Worm (Caenorhabditis elegans): ENCODE results near the gene istr-1.

The istr-1 gene

DNA sequence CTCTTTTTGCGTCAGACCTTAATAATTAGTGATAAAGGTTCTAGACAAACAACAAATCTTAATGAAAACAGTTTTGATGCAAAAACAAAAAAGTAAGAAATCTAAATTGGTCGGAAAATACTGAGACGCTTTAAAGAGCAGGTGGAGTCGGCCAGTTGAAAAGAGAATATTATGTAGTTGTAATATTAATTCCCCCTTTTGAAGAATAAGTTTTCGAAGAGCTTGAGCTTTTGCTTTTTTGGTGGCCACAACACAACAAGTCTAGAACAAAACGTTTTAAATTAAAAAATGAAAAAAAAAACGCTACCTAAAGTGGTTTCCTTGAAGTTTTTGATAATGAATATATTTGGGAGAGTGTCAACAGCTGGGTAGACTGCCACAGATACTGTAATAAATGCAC, 18.8 kb downstream of the istr-1 start, which contains the start of gene str-178:
TSS of gene str-178 (minus strand) at position 101 of the 400 bp plus-strand sequence.
- TF ChIP-seq eor-1 (tag; optimal IDR thresholded peaks at IDR 0.05) (no peak), unc-62 (GFP tag; optimal IDR thresholded peaks at IDR 0.05) (no peak), aly-2 (tag; optimal IDR thresholded peaks at IDR 0.05) (no peak), ceh-9 (tag; optimal IDR thresholded peaks at IDR 0.05) (no peak)

DNA sequence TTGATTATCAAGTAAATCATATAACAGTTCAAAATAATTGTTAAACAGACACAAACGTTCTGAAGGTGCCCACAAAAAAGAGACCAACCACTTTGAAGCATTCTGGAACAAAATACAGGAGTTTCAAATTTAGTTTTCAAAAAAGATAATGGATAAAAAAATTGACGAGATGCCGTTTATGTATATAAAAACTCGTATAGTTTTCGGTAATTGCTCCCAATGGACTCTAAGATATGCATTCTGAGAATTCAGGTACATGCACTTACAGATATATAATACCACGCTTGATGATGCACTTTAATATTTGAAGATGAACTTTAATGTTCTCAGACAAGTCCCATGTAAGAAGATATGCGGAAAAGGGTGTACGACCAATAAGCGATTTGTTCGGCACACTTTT, 21.0 kb downstream of the istr-1 start, which contains the start of gene str-181:
TSS of gene str-181 (minus strand) at position 101 of the 400 bp plus-strand sequence.
- no peak for TF ChIP-seq fos-1 (tag; optimal IDR thresholded peaks at IDR 0.05)

DNA sequence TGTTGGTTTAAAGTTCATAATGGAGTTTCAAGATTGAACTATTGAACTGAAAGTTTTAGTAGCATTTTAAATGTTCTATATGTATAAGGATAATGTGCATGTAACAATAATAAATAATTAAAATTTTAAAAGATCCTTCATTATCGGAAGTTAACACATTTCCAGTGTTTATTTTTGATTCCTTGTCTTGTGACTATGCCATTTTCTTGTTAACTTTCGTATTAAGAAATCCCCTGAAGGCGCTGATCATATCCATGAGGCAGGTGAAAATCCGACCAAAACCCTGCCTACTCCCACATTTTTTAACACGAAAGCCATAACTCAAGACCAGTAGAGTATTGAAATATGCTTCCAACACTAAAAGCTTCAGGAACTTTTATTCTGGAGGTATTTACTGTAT, 22.1 kb downstream of the istr-1 start, which contains the start of gene R11D1.7:
TSS of gene R11D1.7 (plus strand) at position 301 of the 400 bp plus-strand sequence.
- TF ChIP-seq unc-39 (tag; optimal IDR thresholded peaks at IDR 0.05) = no peak

DNA sequence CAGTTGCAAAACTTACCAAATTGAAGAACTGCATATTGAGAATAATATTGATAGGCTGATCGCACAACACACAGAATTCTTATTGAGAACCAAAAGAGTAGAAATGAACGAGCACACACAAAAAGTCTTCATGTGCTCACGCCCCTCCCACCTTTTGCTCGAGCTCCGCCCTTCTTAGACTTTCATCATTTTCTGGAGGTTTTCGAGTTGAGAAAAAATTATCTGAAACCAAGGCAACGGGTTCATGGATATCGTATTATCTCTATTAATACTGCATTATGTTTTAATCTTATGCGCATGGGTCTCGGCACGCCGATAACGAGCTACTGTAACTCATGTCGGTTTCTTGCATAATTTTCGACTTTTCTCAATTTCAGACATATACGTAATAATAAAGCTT, 28.2 kb downstream of the istr-1 start, which contains the start of gene R11D1.12:
TSS of gene R11D1.12 (minus strand) at position 101 of the 400 bp plus-strand sequence.
- TF ChIP-seq elt-1 (tag; optimal IDR thresholded peaks at IDR 0.05) (no peak), nhr-77 (tag; optimal IDR thresholded peaks at IDR 0.05) (no peak), ztf-4 (tag; optimal IDR thresholded peaks at IDR 0.05) (no peak), tbx-2 (tag; optimal IDR thresholded peaks at IDR 0.05) (no peak), skn-1 (tag; optimal IDR thresholded peaks at IDR 0.05) (no peak), eor-1 (tag; optimal IDR thresholded peaks at IDR 0.05) (no peak), fos-1 (tag; optimal IDR thresholded peaks at IDR 0.05) (no peak), nfya-1 (tag; optimal IDR thresholded peaks at IDR 0.05; ENCODE audit: insufficient read depth) (no peak), daf-12 (tag; optimal IDR thresholded peaks at IDR 0.05) (no peak), lin-15B (tag; optimal IDR thresholded peaks at IDR 0.05) (no peak), zag-1 (tag; optimal IDR thresholded peaks at IDR 0.05) (no peak), nhr-237 (tag; optimal IDR thresholded peaks at IDR 0.05) (no peak), sea-2 (GFP tag; optimal IDR thresholded peaks at IDR 0.05) (no peak), fkh-10 (GFP tag; optimal IDR thresholded peaks at IDR 0.05) (no peak), elt-2 (tag; optimal IDR thresholded peaks at IDR 0.05) (no peak), ceh-9 (tag; optimal IDR thresholded peaks at IDR 0.05) (no peak), ztf-11 (tag; optimal IDR thresholded peaks at IDR 0.05) (no peak)

DNA sequence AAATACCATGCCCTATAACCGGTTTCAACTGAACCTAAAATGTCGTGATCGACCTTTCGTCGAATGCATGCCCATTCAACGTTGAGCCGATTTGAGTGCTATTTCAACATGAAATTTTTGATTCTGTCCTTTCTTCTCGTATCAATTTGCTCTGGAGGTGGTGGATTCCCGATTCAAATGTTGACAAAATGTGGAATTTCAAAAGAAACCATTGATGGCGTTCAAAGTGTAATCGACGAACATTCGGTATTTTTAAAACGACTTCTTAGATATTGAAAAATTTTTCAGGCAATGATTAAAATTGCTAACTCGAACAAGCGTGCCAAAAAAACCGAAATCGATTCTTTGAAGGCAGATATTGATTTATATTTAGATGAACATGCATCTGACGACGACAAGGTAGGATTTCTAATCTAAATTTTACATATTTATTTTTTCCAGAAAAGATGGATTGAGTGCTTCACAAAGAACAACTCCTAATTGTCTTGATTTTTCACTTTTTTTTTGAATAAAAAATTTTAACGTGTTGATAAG, 29.5 kb downstream of the istr-1 start, which contains the start of gene R11D1.13:
TSS of gene R11D1.13 (plus strand) at position 51 of the 534 bp plus-strand sequence.
- TF ChIP-seq sea-2 (GFP tag; optimal IDR thresholded peaks at IDR 0.05) = no peak
- no peak for TF ChIP-seq jun-1 (tag; optimal IDR thresholded peaks at IDR 0.05)
- TF ChIP-seq ztf-4 (tag; optimal IDR thresholded peaks at IDR 0.05) = no peak
- TF ChIP-seq mml-1 (tag; optimal IDR thresholded peaks at IDR 0.05) = no peak
- TF ChIP-seq lin-15B (tag; optimal IDR thresholded peaks at IDR 0.05) = no peak
- no peak for TF ChIP-seq nhr-23 (tag; optimal IDR thresholded peaks at IDR 0.05)
- TF ChIP-seq nhr-237 (tag; optimal IDR thresholded peaks at IDR 0.05) = no peak
- no peak for TF ChIP-seq tbx-2 (tag; optimal IDR thresholded peaks at IDR 0.05)
- TF ChIP-seq ceh-9 (tag; optimal IDR thresholded peaks at IDR 0.05) = no peak
- TF ChIP-seq fkh-10 (GFP tag; optimal IDR thresholded peaks at IDR 0.05) = no peak
- no peak for TF ChIP-seq hmg-11 (tag; optimal IDR thresholded peaks at IDR 0.05)
- no peak for TF ChIP-seq ZK546.5 (tag; optimal IDR thresholded peaks at IDR 0.05)

DNA sequence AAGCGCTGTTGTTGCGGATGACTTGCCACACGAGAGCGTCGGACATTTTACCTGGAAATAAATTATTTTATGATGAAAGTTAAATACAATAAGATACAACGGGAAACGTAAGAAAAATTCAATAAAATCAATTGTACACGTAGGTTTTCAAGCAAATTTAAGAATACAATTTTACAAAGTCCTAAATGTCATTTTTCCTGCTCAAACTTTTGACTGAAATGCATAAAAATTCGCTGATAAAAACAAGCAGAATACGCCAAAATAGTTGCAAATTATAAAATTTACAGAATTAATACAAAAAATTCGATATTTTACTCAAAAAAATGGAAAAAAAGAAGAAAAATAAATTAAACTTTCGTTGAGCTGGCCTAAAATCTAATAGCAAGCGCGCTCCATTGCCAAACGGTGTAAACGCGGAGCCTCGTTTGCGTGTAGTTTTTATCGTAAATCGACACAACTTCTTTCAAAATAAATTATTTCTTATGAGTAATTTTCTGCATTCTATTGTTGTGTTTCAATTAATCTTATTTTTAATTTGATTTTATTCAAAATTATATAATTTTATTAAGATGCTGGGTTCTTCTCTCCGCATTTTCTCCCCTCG, 30.5 kb downstream of the istr-1 start, which contains the start of the genes rpl-28 and mrpl-49:
TSS of gene rpl-28 (minus strand) at position 51 of the 604 bp plus-strand sequence.
TSS of gene mrpl-49 (plus strand) at position 570 of the 604 bp plus-strand sequence.
- TF ChIP-seq ceh-28 (tag; optimal IDR thresholded peaks at IDR 0.05) (no peak), nhr-76 (tag; optimal IDR thresholded peaks at IDR 0.05) (no peak), nhr-67 (tag; optimal IDR thresholded peaks at IDR 0.05) (no peak), pha-4 (tag; optimal IDR thresholded peaks at IDR 0.05) (peak; percentile 98), aly-2 (tag; optimal IDR thresholded peaks at IDR 0.05) (no peak), nhr-77 (tag; optimal IDR thresholded peaks at IDR 0.05) (no peak), ama-1 (optimal IDR thresholded peaks at IDR 0.05) (peak; percentile 4), ceh-16 (tag; optimal IDR thresholded peaks at IDR 0.05) (no peak), unc-62 (GFP tag; optimal IDR thresholded peaks at IDR 0.05) (no peak), hmg-11 (tag; optimal IDR thresholded peaks at IDR 0.05) (peak; percentile 40), lin-15B (tag; optimal IDR thresholded peaks at IDR 0.05) (peak; percentile 99), mml-1 (tag; optimal IDR thresholded peaks at IDR 0.05) (no peak), nhr-28 (tag; optimal IDR thresholded peaks at IDR 0.05) (no peak), mdl-1 (tag; optimal IDR thresholded peaks at IDR 0.05) (no peak), nhr-11 (tag; optimal IDR thresholded peaks at IDR 0.05) (peak; percentile 48), tbx-2 (tag; optimal IDR thresholded peaks at IDR 0.05) (peak; percentile 10), pqm-1 (tag; optimal IDR thresholded peaks at IDR 0.05) (peak; percentile 68), unc-39 (tag; optimal IDR thresholded peaks at IDR 0.05) (no peak), R02D3.7 (tag; optimal IDR thresholded peaks at IDR 0.05) (peak; percentile 95), nhr-237 (tag; optimal IDR thresholded peaks at IDR 0.05) (no peak), elt-2 (tag; optimal IDR thresholded peaks at IDR 0.05) (peak; percentile 72), elt-1 (tag; optimal IDR thresholded peaks at IDR 0.05) (no peak), ceh-9 (tag; optimal IDR thresholded peaks at IDR 0.05) (no peak), skn-1 (tag; optimal IDR thresholded peaks at IDR 0.05) (peak; percentile 42), lin-39 (tag; optimal IDR thresholded peaks at IDR 0.05) (peak; percentile 79), daf-12 (tag; optimal IDR thresholded peaks at IDR 0.05) (no peak), nhr-43 (tag; optimal IDR thresholded peaks at IDR 0.05; ENCODE audit: poor library complexity, severe bottlenecking) (peak; percentile 24), fos-1 (tag; optimal IDR thresholded peaks at IDR 0.05) (no peak), fkh-2 (tag; optimal IDR thresholded peaks at IDR 0.05) (no peak), sea-2 (GFP tag; optimal IDR thresholded peaks at IDR 0.05) (no peak)
